Worm (Caenorhabditis elegans) whole organism, L4 larva: ENCODE results near the gene F35D11.4.

Experiments
- Y48G9A.11 ChIP-seq: fragments of 200-800 bp; sonication (Bioruptor generic); IDR thresholded peaks from 2 replicates; pipeline ENCODE4 v1.3.6; 2022; ENCODE audit warnings: missing genetic modification reagents, missing genetic modification characterization, missing compliant biosample characterization
- Y75B8A.6 ChIP-seq: fragments of 200-800 bp; sonication (Bioruptor generic); IDR thresholded peaks from 2 replicates; pipeline ENCODE4 v1.3.6; 2022; ENCODE audit warnings: missing genetic modification reagents, missing genetic modification characterization, missing compliant biosample characterization
- ZK337.2 ChIP-seq: fragments of 200-800 bp; sonication (Bioruptor generic); IDR thresholded peaks from 2 replicates; pipeline ENCODE4 v1.3.6; 2022; ENCODE audit warnings: missing genetic modification reagents, missing genetic modification characterization, missing compliant biosample characterization
- dve-1 ChIP-seq: sonication (generic microtip); optimal IDR thresholded peaks from 2 replicates; lab custom pipeline; 2017; ENCODE audit warnings: antibody characterized with exemption, mild to moderate bottlenecking, missing genetic modification characterization, missing compliant biosample characterization; ENCODE audit not compliant: insufficient read depth
- hlh-11 ChIP-seq: fragments of 200-800 bp; sonication (Bioruptor generic); optimal IDR thresholded peaks from 2 replicates; lab custom pipeline; 2018; ENCODE audit warnings: mild to moderate bottlenecking, missing genetic modification characterization, missing compliant biosample characterization
- lin-13 ChIP-seq: fragments of 150-350 bp; optimal IDR thresholded peaks from 2 replicates; lab custom pipeline; 2014; ENCODE audit warnings: missing biosample characterization, missing genetic modification reagents, missing genetic modification characterization
- lsy-2 ChIP-seq, 2 experiments: fragments of 150-350 bp in 1 of 2; sonication (generic microtip) in 1 of 2; optimal IDR thresholded peaks; 2 replicates each; lab custom pipeline; 2014 to 2017; ENCODE audit warnings: missing biosample characterization in 2 of 2, missing genetic modification characterization in 2 of 2
- nhr-237 ChIP-seq: sonication (generic microtip); optimal IDR thresholded peaks from 2 replicates; lab custom pipeline; 2017; ENCODE audit warnings: missing biosample characterization, missing genetic modification characterization
- snpc-4 ChIP-seq: fragments of 150-350 bp; optimal IDR thresholded peaks from 2 replicates; lab custom pipeline; 2014; ENCODE audit warnings: missing biosample characterization, missing genetic modification characterization
- unc-39 ChIP-seq: sonication (generic microtip); optimal IDR thresholded peaks from 2 replicates; lab custom pipeline; 2017; ENCODE audit warnings: missing biosample characterization, missing genetic modification characterization

DNA sequence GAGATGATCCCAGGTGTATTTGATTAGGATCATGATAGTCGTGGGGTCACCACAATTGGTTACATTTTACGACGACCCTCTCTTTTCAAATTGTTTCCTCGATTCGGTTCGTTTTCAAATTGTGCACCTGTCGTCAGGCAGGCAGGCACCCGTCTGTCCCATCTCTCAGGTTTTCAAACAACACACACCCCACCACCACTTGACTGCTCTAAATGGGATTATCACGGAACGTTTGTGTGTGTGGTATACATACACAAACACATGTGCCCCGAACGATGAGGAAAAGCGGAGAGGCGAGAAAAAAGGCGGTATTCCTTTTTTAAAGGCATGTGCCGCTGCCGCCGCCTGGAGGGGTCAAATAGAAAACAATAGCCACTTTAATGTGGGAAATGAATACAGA lies 17.9 kb upstream of the F35D11.4 start:
- no peak for TF ChIP-seq Y48G9A.11 (GFP tag; lab: Robert Waterston, UW)
- TF ChIP-seq lsy-2 (tag; optimal IDR thresholded peaks at IDR 0.05; lab: Kevin White, UChicago), result no peak
- TF ChIP-seq Y75B8A.6 (GFP tag; lab: Robert Waterston, UW), result no peak
- no peak for TF ChIP-seq unc-39 (tag; lab: Kevin White, UChicago)
- TF ChIP-seq nhr-237 (tag; lab: Kevin White, UChicago), result no peak
- TF ChIP-seq dve-1 (tag; lab: Kevin White, UChicago), result no peak
- no peak for TF ChIP-seq hlh-11 (tag; lab: Kevin White, UChicago)
- TF ChIP-seq lin-13 (GFP tag; lab: Kevin White, UChicago), result no peak
- no peak for TF ChIP-seq snpc-4 (tag; lab: Kevin White, UChicago)
- TF ChIP-seq ZK337.2 (GFP tag; lab: Robert Waterston, UW), result no peak
